Fruit fly (Drosophila melanogaster): ENCODE measurements around the gene Acbp4.

DNA sequence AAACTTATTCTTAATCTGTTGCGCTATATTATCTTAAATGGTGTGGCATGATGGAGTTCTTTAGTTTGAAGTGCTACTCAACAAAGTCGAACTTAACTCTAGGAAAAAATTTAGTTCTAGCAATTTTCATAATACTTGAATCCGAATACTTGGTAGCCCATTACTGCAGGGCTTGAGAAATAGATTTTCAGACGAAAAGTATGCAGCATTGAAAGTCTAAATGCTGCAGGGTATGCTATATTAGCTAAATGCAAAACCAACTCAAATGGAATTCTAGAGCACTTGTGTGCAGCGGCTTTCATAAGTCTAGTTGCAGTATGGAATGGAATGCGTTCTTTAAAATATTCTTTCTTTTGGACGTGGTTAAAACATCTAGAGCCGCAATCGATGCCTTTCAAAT lies 15.2 kb upstream of the Acbp4 start:
- TF ChIP-seq spab (GFP tag; optimal IDR thresholded peaks at IDR 0.05), result no peak
- TF ChIP-seq Hr39 (GFP tag; optimal IDR thresholded peaks at IDR 0.05), result no peak
- TF ChIP-seq Eip78C (GFP tag), result no peak
- TF ChIP-seq CG9139 (GFP tag; optimal IDR thresholded peaks at IDR 0.05), result no peak
- TF ChIP-seq CG3032 (tag; optimal IDR thresholded peaks at IDR 0.05), result no peak
- no peak for TF ChIP-seq Sox102F (GFP tag; optimal IDR thresholded peaks at IDR 0.05)
